Worm (Caenorhabditis elegans) whole organism, late embryonic: Measurements from ENCODE around the gene R03H10.11.
"Not testable (repeated sequence)": the region's sequence is repeated elsewhere in the genome, so short reads cannot be mapped to it uniquely, and the experiment has no call there.

ENCODE experiments used
- ceh-34 ChIP-seq: sonication (generic microtip); optimal IDR thresholded peaks from 2 replicates; lab custom pipeline; 2016; ENCODE audit warnings: mild to moderate bottlenecking, missing genetic modification characterization, missing compliant biosample characterization
- lim-6 ChIP-seq: sonication (generic microtip); optimal IDR thresholded peaks from 2 replicates; lab custom pipeline; 2016; ENCODE audit warnings: missing genetic modification characterization, missing compliant biosample characterization
- pha-2 ChIP-seq: sonication (generic microtip); optimal IDR thresholded peaks from 2 replicates; lab custom pipeline; 2017; ENCODE audit warnings: mild to moderate bottlenecking, missing genetic modification characterization, missing compliant biosample characterization

DNA sequence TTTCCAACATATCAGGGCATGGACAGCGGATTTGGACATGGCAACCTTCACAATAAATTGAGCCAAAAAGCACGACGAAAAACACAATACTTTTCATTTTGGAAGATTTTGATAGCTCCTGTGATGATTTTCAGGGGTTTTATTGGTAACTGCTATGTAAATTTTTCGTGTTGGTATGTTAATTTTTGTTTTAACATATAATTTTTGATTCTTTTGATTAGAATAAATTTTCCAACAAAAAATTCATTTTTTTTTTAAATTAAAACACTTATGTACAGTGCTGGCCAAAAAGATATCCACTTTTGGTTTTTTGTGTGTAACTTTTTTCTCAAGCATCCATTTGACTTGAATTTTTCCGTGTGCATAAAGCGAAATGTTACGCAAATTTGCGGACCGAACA lies 14.1 kb upstream of the R03H10.11 start, which contains the start of gene R03H10.4:
- TF ChIP-seq ceh-34 (tag; lab: Kevin White, UChicago); pha-2 (tag; lab: Kevin White, UChicago); lim-6: not testable (repeated sequence)
